Worm (Caenorhabditis elegans): ENCODE results near the gene vwa-8.

ce11 chrX:12965163-12965562 lies 26.1 kb upstream of the vwa-8 start, which contains the start of gene frpr-2:
- TF ChIP-seq elt-2 (tag; optimal IDR thresholded peaks at IDR 0.05) (no peak), lin-39 (tag; optimal IDR thresholded peaks at IDR 0.05) (no peak), daf-12 (tag; optimal IDR thresholded peaks at IDR 0.05) (no peak)
